Worm (Caenorhabditis elegans) whole organism, L1 larva: ENCODE results near the gene ZC404.1.

Experiments
- C16A3.4 ChIP-seq: fragments of 150-350 bp; optimal IDR thresholded peaks from 2 replicates; lab custom pipeline; 2014; ENCODE audit warnings: missing biosample characterization, missing genetic modification characterization
- F16B12.6 ChIP-seq: fragments of 150-350 bp; optimal IDR thresholded peaks from 2 replicates; lab custom pipeline; 2014; ENCODE audit warnings: missing biosample characterization, missing genetic modification characterization
- Y116A8C.19 ChIP-seq: sonication (generic microtip); optimal IDR thresholded peaks from 2 replicates; lab custom pipeline; 2016; ENCODE audit warnings: missing compliant biosample characterization, missing genetic modification characterization, borderline replicate concordance
- aly-2 ChIP-seq: fragments of 150-350 bp; optimal IDR thresholded peaks from 2 replicates; lab custom pipeline; 2014; ENCODE audit warnings: missing biosample characterization, missing genetic modification characterization
- ama-1 ChIP-seq: fragments of 150-350 bp; optimal IDR thresholded peaks from 2 replicates; lab custom pipeline; 2014
- ceh-82 ChIP-seq, 3 experiments: fragments of 150-350 bp in 1 of 3; sonication (generic microtip) in 2 of 3; optimal IDR thresholded peaks; 2 replicates each; lab custom pipeline; 2014 to 2017; ENCODE audit warnings: missing biosample characterization in 3 of 3, missing genetic modification characterization in 3 of 3
- ceh-90 ChIP-seq: sonication (generic microtip); optimal IDR thresholded peaks from 2 replicates; lab custom pipeline; 2016; ENCODE audit warnings: missing genetic modification characterization, missing compliant biosample characterization
- ces-1 ChIP-seq: fragments of 150-350 bp; optimal IDR thresholded peaks from 2 replicates; lab custom pipeline; 2014; ENCODE audit warnings: missing biosample characterization, missing genetic modification reagents, missing genetic modification characterization
- dsc-1 ChIP-seq: sonication (generic microtip); optimal IDR thresholded peaks from 2 replicates; lab custom pipeline; 2016; ENCODE audit warnings: mild to moderate bottlenecking, missing genetic modification characterization, missing compliant biosample characterization
- efl-1 ChIP-seq, 4 experiments: fragments of 150-350 bp; optimal IDR thresholded peaks in 3 of 4; peaks in 1 of 4; 1 replicate in 1 of 4; 2 replicates in 3 of 4; lab custom pipeline; 2014; ENCODE audit warnings: missing biosample characterization in 2 of 4, missing genetic modification characterization in 2 of 4, missing genetic modification reagents in 2 of 4
- egl-13 ChIP-seq: sonication (generic microtip); optimal IDR thresholded peaks from 2 replicates; lab custom pipeline; 2016; ENCODE audit warnings: missing genotype, missing genetic modification reagents, missing genetic modification characterization, missing compliant biosample characterization
- ets-5 ChIP-seq: fragments of 200-800 bp; sonication (Bioruptor generic); IDR thresholded peaks from 2 replicates; pipeline ENCODE4 v1.3.6; 2022; ENCODE audit warnings: missing genetic modification characterization, missing compliant biosample characterization
- fkh-4 ChIP-seq: sonication (generic microtip); optimal IDR thresholded peaks from 2 replicates; lab custom pipeline; 2016; ENCODE audit warnings: missing compliant biosample characterization, missing genetic modification characterization, borderline replicate concordance
- fkh-8 ChIP-seq: sonication (generic microtip); optimal IDR thresholded peaks from 2 replicates; lab custom pipeline; 2016; ENCODE audit warnings: mild to moderate bottlenecking, missing genetic modification characterization, missing compliant biosample characterization
- grh-1 ChIP-seq: fragments of 200-800 bp; sonication (Bioruptor generic); IDR thresholded peaks from 2 replicates; pipeline ENCODE4 v1.3.6; 2022; ENCODE audit warnings: missing genetic modification reagents, missing genetic modification characterization, missing compliant biosample characterization
- hlh-17 ChIP-seq: fragments of 200-800 bp; sonication (Bioruptor generic); optimal IDR thresholded peaks from 2 replicates; lab custom pipeline; 2018; ENCODE audit warnings: missing genetic modification characterization, mild to moderate bottlenecking, missing compliant biosample characterization, moderate library complexity, borderline replicate concordance
- lin-14 ChIP-seq: fragments of 200-800 bp; sonication (Bioruptor generic); optimal IDR thresholded peaks from 2 replicates; lab custom pipeline; 2018; ENCODE audit warnings: mild to moderate bottlenecking, missing genetic modification characterization, moderate library complexity, missing compliant biosample characterization
- lin-35 ChIP-seq, 2 experiments: fragments of 150-350 bp; optimal IDR thresholded peaks; 2 replicates each; lab custom pipeline; 2014; ENCODE audit warnings: missing biosample characterization in 2 of 2, missing genetic modification characterization in 2 of 2, missing genetic modification reagents in 2 of 2
- lin-39 ChIP-seq: fragments of 150-350 bp; optimal IDR thresholded peaks from 2 replicates; lab custom pipeline; 2014; ENCODE audit warnings: missing biosample characterization, missing genetic modification reagents, missing genetic modification characterization
- lsy-2 ChIP-seq, 2 experiments: fragments of 150-350 bp; optimal IDR thresholded peaks; 2 replicates each; lab custom pipeline; 2014; ENCODE audit warnings: missing biosample characterization in 2 of 2, missing genetic modification characterization in 2 of 2
- mab-9 ChIP-seq: fragments of 200-800 bp; sonication (Bioruptor generic); IDR thresholded peaks from 2 replicates; pipeline ENCODE4 v1.3.6; 2022; ENCODE audit warnings: missing genetic modification reagents, missing genetic modification characterization, missing compliant biosample characterization
- mdl-1 ChIP-seq, 2 experiments: fragments of 150-350 bp; optimal IDR thresholded peaks; 2 replicates each; lab custom pipeline; 2014 to 2017; ENCODE audit warnings: missing biosample characterization in 2 of 2, missing genetic modification characterization in 2 of 2, inconsistent platforms in 1 of 2
- mep-1 ChIP-seq: fragments of 150-350 bp; optimal IDR thresholded peaks from 2 replicates; lab custom pipeline; 2014; ENCODE audit warnings: missing biosample characterization, missing genetic modification characterization
- nhr-11 ChIP-seq: fragments of 150-350 bp; optimal IDR thresholded peaks from 2 replicates; lab custom pipeline; 2014; ENCODE audit warnings: missing biosample characterization, missing genetic modification characterization
- nhr-12 ChIP-seq: sonication (generic microtip); optimal IDR thresholded peaks from 2 replicates; lab custom pipeline; 2017; ENCODE audit warnings: missing biosample characterization, missing genetic modification characterization
- nhr-19 ChIP-seq: fragments of 200-800 bp; sonication (Bioruptor generic); conservative IDR thresholded peaks from 2 replicates; pipeline ENCODE4 v1.3.6; 2022; ENCODE audit warnings: missing genetic modification characterization, missing compliant biosample characterization
- nhr-20 ChIP-seq: sonication (generic microtip); optimal IDR thresholded peaks from 2 replicates; lab custom pipeline; 2016; ENCODE audit warnings: mild to moderate bottlenecking, missing genetic modification characterization, missing compliant biosample characterization
- nhr-47 ChIP-seq: sonication (generic microtip); optimal IDR thresholded peaks from 2 replicates; lab custom pipeline; 2016; ENCODE audit warnings: mild to moderate bottlenecking, missing genetic modification characterization, moderate library complexity, missing compliant biosample characterization
- nhr-71 ChIP-seq: sonication (generic microtip); optimal IDR thresholded peaks from 2 replicates; lab custom pipeline; 2016; ENCODE audit warnings: mild to moderate bottlenecking, missing genetic modification characterization, moderate library complexity, missing compliant biosample characterization
- nhr-85 ChIP-seq: sonication (generic microtip); peaks from one replicate; lab custom pipeline; 2016; ENCODE audit warnings: missing genetic modification characterization, inconsistent platforms, missing compliant biosample characterization
- pag-3 ChIP-seq: sonication (generic microtip); optimal IDR thresholded peaks from 2 replicates; lab custom pipeline; 2017; ENCODE audit warnings: missing genetic modification characterization, mild to moderate bottlenecking, missing compliant biosample characterization, antibody characterized with exemption, borderline replicate concordance; ENCODE audit not compliant: insufficient read depth
- pqm-1 ChIP-seq: sonication (generic microtip); optimal IDR thresholded peaks from 3 replicates; lab custom pipeline; 2017; ENCODE audit warnings: missing biosample characterization, missing genetic modification characterization
- rnt-1 ChIP-seq: sonication (generic microtip); optimal IDR thresholded peaks from 2 replicates; lab custom pipeline; 2016; ENCODE audit warnings: mild to moderate bottlenecking, missing genetic modification characterization, moderate library complexity, missing compliant biosample characterization
- snu-23 ChIP-seq: sonication (generic microtip); optimal IDR thresholded peaks from 2 replicates; lab custom pipeline; 2016; ENCODE audit warnings: missing genetic modification characterization, missing compliant biosample characterization
- sptf-1 ChIP-seq: fragments of 150-350 bp; optimal IDR thresholded peaks from 2 replicates; lab custom pipeline; 2014; ENCODE audit warnings: missing biosample characterization, missing genetic modification characterization
- sup-37 ChIP-seq: fragments of 200-800 bp; sonication (Bioruptor generic); optimal IDR thresholded peaks from 2 replicates; lab custom pipeline; 2018; ENCODE audit warnings: mild to moderate bottlenecking, missing genetic modification characterization, missing compliant biosample characterization
- swsn-7 ChIP-seq: sonication (generic microtip); optimal IDR thresholded peaks from 2 replicates; lab custom pipeline; 2016; ENCODE audit warnings: missing genetic modification characterization, missing compliant biosample characterization
- tlp-1 ChIP-seq: fragments of 150-350 bp; optimal IDR thresholded peaks from 2 replicates; lab custom pipeline; 2014; ENCODE audit warnings: missing biosample characterization, missing genetic modification characterization
- unc-130 ChIP-seq: fragments of 150-350 bp; optimal IDR thresholded peaks from 2 replicates; lab custom pipeline; 2017; ENCODE audit warnings: missing biosample characterization, missing genetic modification characterization, inconsistent platforms
- unc-86 ChIP-seq: sonication (generic microtip); optimal IDR thresholded peaks from 2 replicates; lab custom pipeline; 2016; ENCODE audit warnings: missing genetic modification characterization, missing compliant biosample characterization
- unc-98 ChIP-seq: fragments of 200-800 bp; sonication (Bioruptor generic); IDR thresholded peaks from 2 replicates; pipeline ENCODE4 v1.3.6; 2022; ENCODE audit warnings: missing genetic modification characterization, missing compliant biosample characterization
- vab-15 ChIP-seq: sonication (generic microtip); optimal IDR thresholded peaks from 2 replicates; lab custom pipeline; 2017; ENCODE audit warnings: missing genotype, mild to moderate bottlenecking, missing genetic modification characterization, missing compliant biosample characterization
- xbp-1 ChIP-seq: sonication (generic microtip); optimal IDR thresholded peaks from 2 replicates; lab custom pipeline; 2016; ENCODE audit warnings: missing genetic modification characterization, missing compliant biosample characterization
- ztf-11 ChIP-seq, 2 experiments: sonication (generic microtip); optimal IDR thresholded peaks; 2 replicates each; lab custom pipeline; 2016 to 2017; ENCODE audit warnings: missing genetic modification characterization in 2 of 2, missing biosample characterization in 1 of 2, missing compliant biosample characterization in 1 of 2
- ztf-4 ChIP-seq: fragments of 150-350 bp; optimal IDR thresholded peaks from 2 replicates; lab custom pipeline; 2014; ENCODE audit warnings: missing biosample characterization, missing genetic modification characterization

The ZC404.1 gene

DNA sequence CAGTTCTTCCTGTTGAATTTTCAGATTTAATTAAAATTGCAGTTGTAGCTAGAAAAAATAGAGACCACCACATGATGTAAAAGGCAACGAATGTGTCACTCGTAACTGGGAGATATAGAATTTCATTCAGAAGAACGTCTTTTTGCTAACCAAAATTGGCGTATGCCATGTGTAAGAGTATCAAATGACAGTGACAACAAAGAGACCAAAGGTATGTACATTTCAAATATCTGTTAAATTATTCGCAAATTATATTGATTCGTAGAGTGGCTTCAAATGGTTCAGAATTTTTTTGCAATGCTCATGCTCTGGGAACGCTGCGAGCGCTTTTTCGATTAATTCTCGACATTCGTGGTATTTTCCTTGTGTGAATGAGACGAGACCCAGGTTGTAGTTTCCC lies 31.6 kb upstream of the ZC404.1 start, which contains the start of gene T25F10.4 (continued):
- TF ChIP-seq pqm-1 (tag; lab: Kevin White, UChicago), result no peak
- TF ChIP-seq F16B12.6 (tag; lab: Kevin White, UChicago), result no peak

- no peak for TF ChIP-seq ets-5 (GFP tag; lab: Robert Waterston, UW)
- no peak for TF ChIP-seq Y116A8C.19 (tag; lab: Kevin White, UChicago)
- TF ChIP-seq lsy-2 (tag; optimal IDR thresholded peaks at IDR 0.05; lab: Kevin White, UChicago), result no peak
- TF ChIP-seq efl-1 (optimal IDR thresholded peaks at IDR 0.05; lab: Kevin White, UChicago), result no peak
- peak in 1 of 2 experiments; percentile 61 for TF ChIP-seq efl-1 (GFP tag; optimal IDR thresholded peaks at IDR 0.05 in 1 of 2; lab: Kevin White, UChicago)
- no peak for TF ChIP-seq mab-9 (GFP tag; lab: Robert Waterston, UW)
- no peak for TF ChIP-seq nhr-11
- no peak for TF ChIP-seq unc-86 (tag; lab: Kevin White, UChicago)
- TF ChIP-seq swsn-7 (tag; lab: Kevin White, UChicago), result no peak
- TF ChIP-seq ceh-82 (tag; optimal IDR thresholded peaks at IDR 0.05; lab: Kevin White, UChicago), result no peak
- no peak for TF ChIP-seq fkh-4
- no peak for TF ChIP-seq ceh-90 (tag; lab: Kevin White, UChicago)
- no peak for TF ChIP-seq sptf-1 (tag; lab: Kevin White, UChicago)
- TF ChIP-seq nhr-12 (tag; lab: Kevin White, UChicago), result no peak
- TF ChIP-seq fkh-8 (tag; lab: Kevin White, UChicago), result peak; percentile 60
Observed at ce11 chrV:6764972-6765371, 29.0 kb upstream of the ZC404.1 start, which contains the start of gene bbs-8. TSS of gene bbs-8 (minus strand) at chrV:6765072.

DNA sequence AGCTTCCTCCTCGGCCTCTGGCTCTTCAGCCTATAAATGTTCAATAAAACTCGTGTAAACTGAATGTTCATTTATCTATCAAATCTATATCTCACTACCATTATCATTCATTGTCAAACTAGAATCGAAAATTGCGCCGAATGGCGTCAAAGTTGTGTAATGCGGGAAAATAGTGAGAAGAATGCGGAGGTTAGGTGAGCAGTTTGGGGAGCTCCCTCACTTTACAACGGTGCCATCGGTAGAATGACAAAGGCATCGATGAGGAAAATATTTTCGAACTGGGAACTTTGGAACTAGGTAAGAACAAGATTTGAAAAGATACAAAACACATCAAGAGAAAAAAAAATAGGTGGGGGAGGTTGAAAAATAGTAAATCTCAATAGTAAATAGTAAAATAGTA lies 26.4 kb upstream of the ZC404.1 start:
- no peak for TF ChIP-seq mep-1 (tag; lab: Kevin White, UChicago)
- no peak for TF ChIP-seq ets-5 (GFP tag; lab: Robert Waterston, UW)
- TF ChIP-seq C16A3.4 (tag; lab: Kevin White, UChicago), result no peak
- no peak for TF ChIP-seq nhr-47
- peak; percentile 52 for TF ChIP-seq rnt-1 (tag; lab: Kevin White, UChicago)
- no peak for TF ChIP-seq ama-1
- peak; percentile 37 for TF ChIP-seq nhr-71
- no peak for TF ChIP-seq hlh-17
- TF ChIP-seq pag-3, result peak; percentile 99
- TF ChIP-seq unc-98 (GFP tag; lab: Robert Waterston, UW), result no peak
- TF ChIP-seq mdl-1 (tag; optimal IDR thresholded peaks at IDR 0.05; lab: Kevin White, UChicago), result no peak
- no peak for TF ChIP-seq nhr-19 (GFP tag; lab: Robert Waterston, UW)
- TF ChIP-seq xbp-1 (tag; lab: Kevin White, UChicago), result no peak
- TF ChIP-seq tlp-1 (tag; lab: Kevin White, UChicago), result no peak
- no peak for TF ChIP-seq egl-13 (tag; lab: Kevin White, UChicago)
- TF ChIP-seq lin-14 (GFP tag; lab: Kevin White, UChicago), result peak; percentile 64
- no peak for TF ChIP-seq ces-1 (GFP tag; lab: Kevin White, UChicago)
- TF ChIP-seq Y116A8C.19 (tag; lab: Kevin White, UChicago), result no peak
- no peak for TF ChIP-seq aly-2 (tag; lab: Kevin White, UChicago)
- TF ChIP-seq grh-1 (GFP tag; lab: Robert Waterston, UW), result no peak
- TF ChIP-seq nhr-12 (tag; lab: Kevin White, UChicago), result no peak
- TF ChIP-seq lin-35 (GFP tag; optimal IDR thresholded peaks at IDR 0.05; lab: Kevin White, UChicago), result no peak
- no peak for TF ChIP-seq pqm-1 (tag; lab: Kevin White, UChicago)
- no peak for TF ChIP-seq unc-130
- TF ChIP-seq swsn-7 (tag; lab: Kevin White, UChicago), result no peak

ce11 chrV:6768452-6768929 lies 25.5 kb upstream of the ZC404.1 start, which contains the start of the genes T25F10.1 and clik-1:
TSS of gene T25F10.1 (plus strand) at chrV:6768502.
TSS of gene clik-1 (minus strand) at chrV:6768732.
- peak; percentile 76 for TF ChIP-seq rnt-1 (tag; lab: Kevin White, UChicago)
- TF ChIP-seq ztf-11 (tag; optimal IDR thresholded peaks at IDR 0.05; lab: Kevin White, UChicago), result no peak
- peak in 1 of 2 experiments; percentile 28 for TF ChIP-seq lsy-2 (tag; optimal IDR thresholded peaks at IDR 0.05; lab: Kevin White, UChicago)
- TF ChIP-seq nhr-20 (tag; lab: Kevin White, UChicago), result peak; percentile 17
- peak; percentile 49 for TF ChIP-seq snu-23 (GFP tag; lab: Kevin White, UChicago)
- TF ChIP-seq sup-37, result peak; percentile 46
- TF ChIP-seq unc-98 (GFP tag; lab: Robert Waterston, UW), result no peak
- no peak for TF ChIP-seq tlp-1 (tag; lab: Kevin White, UChicago)
- TF ChIP-seq ztf-4 (tag; lab: Kevin White, UChicago), result no peak
- TF ChIP-seq lin-39 (tag; lab: Kevin White, UChicago), result no peak
- no peak for TF ChIP-seq efl-1 (optimal IDR thresholded peaks at IDR 0.05; lab: Kevin White, UChicago)
- peak in 1 of 2 experiments; percentile 11 for TF ChIP-seq efl-1 (GFP tag; optimal IDR thresholded peaks at IDR 0.05 in 1 of 2; lab: Kevin White, UChicago)
- peak; percentile 83 for TF ChIP-seq lin-14 (GFP tag; lab: Kevin White, UChicago)
- TF ChIP-seq vab-15 (tag; lab: Kevin White, UChicago), result no peak
- peak; percentile 80 for TF ChIP-seq nhr-71
- peak; percentile 63 for TF ChIP-seq dsc-1 (tag; lab: Kevin White, UChicago)
- TF ChIP-seq C16A3.4 (tag; lab: Kevin White, UChicago), result no peak
- TF ChIP-seq nhr-85 (tag; lab: Kevin White, UChicago), result peak; percentile 35
- peak; percentile 52 for TF ChIP-seq nhr-19 (GFP tag; lab: Robert Waterston, UW)
- TF ChIP-seq unc-130, result peak; percentile 54
- TF ChIP-seq mep-1 (tag; lab: Kevin White, UChicago), result peak; percentile 13
- peak; percentile 22 for TF ChIP-seq fkh-4
